Worm (Caenorhabditis elegans) whole organism, young adult: ENCODE measurements around the gene sup-35.

Source experiments
- B0035.1 ChIP-seq: sonication (generic microtip); optimal IDR thresholded peaks from 2 replicates; lab custom pipeline; 2016; ENCODE audit warnings: missing genetic modification characterization, mild to moderate bottlenecking, missing compliant biosample characterization, missing genotype, missing genetic modification reagents
- F55B11.4 ChIP-seq: sonication (generic microtip); optimal IDR thresholded peaks from 2 replicates; lab custom pipeline; 2016; ENCODE audit warnings: missing compliant biosample characterization, missing genetic modification characterization, borderline replicate concordance; ENCODE audit not compliant: insufficient read depth
- Y79H2A.3 ChIP-seq: fragments of 200-800 bp; sonication (Bioruptor generic); conservative IDR thresholded peaks from 2 replicates; pipeline ENCODE4 v1.3.6; 2022; ENCODE audit warnings: missing genetic modification reagents, missing genetic modification characterization, missing compliant biosample characterization
- efl-1 ChIP-seq: fragments of 150-350 bp; optimal IDR thresholded peaks from 2 replicates; lab custom pipeline; 2014; ENCODE audit warnings: missing biosample characterization, missing genetic modification reagents, missing genetic modification characterization
- lin-35 ChIP-seq, 3 experiments: fragments of 150-350 bp in 2 of 3; sonication (generic microtip) in 1 of 3; optimal IDR thresholded peaks; 2 replicates each; lab custom pipeline; 2014 to 2018; ENCODE audit warnings: missing biosample characterization in 3 of 3, missing genetic modification characterization in 3 of 3, missing genetic modification reagents in 3 of 3
- madf-10 ChIP-seq: sonication (generic microtip); optimal IDR thresholded peaks from 2 replicates; lab custom pipeline; 2016; ENCODE audit warnings: mild to moderate bottlenecking, missing genetic modification characterization, missing compliant biosample characterization
- snpc-1.1 ChIP-seq: sonication (generic microtip); optimal IDR thresholded peaks from 2 replicates; lab custom pipeline; 2017; ENCODE audit warnings: missing genetic modification characterization, mild to moderate bottlenecking, missing compliant biosample characterization, antibody characterized with exemption, moderate library complexity, missing genotype, missing genetic modification reagents; ENCODE audit not compliant: insufficient read depth
- tbp1 ChIP-seq: fragments of 200-800 bp; sonication (Bioruptor generic); optimal IDR thresholded peaks from 2 replicates; lab custom pipeline; 2018; ENCODE audit warnings: mild to moderate bottlenecking, missing genetic modification characterization, missing compliant biosample characterization
- zfh-2 ChIP-seq: fragments of 200-800 bp; sonication (Bioruptor generic); conservative IDR thresholded peaks from 2 replicates; pipeline ENCODE4 v1.3.6; 2022; ENCODE audit warnings: missing genetic modification reagents, missing genetic modification characterization, missing compliant biosample characterization
- ztf-25 ChIP-seq: fragments of 200-800 bp; sonication (Bioruptor generic); IDR thresholded peaks from 2 replicates; pipeline ENCODE4 v1.3.6; 2022; ENCODE audit warnings: missing genetic modification reagents, missing genetic modification characterization, missing compliant biosample characterization

DNA sequence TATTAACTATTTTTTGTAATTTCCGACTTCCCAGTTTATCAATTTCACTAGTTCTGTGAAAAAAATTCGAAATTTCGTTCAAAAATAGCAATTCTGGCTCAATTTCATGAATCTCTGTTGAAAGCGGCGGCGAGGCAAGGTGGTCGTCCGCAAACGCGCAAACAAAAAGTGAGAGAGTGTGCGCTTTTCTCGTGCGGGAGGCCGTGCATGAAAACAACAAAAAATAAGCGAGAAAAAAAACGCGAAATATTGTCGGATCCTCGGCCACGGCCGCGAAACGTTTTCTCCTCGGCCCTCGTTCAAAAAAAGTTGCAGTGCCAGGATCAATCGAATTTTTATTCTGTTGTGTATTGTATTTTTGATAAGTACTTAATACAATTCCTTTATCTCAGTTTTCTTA, 6.3 kb downstream of the sup-35 start:
- peak; percentile 18 for TF ChIP-seq tbp1 (GFP tag; lab: Kevin White, UChicago)
- peak; percentile 9 for TF ChIP-seq madf-10 (tag; lab: Kevin White, UChicago)
- no peak for TF ChIP-seq Y79H2A.3 (GFP tag; lab: Robert Waterston, UW)
- TF ChIP-seq snpc-1.1: no peak
- TF ChIP-seq F55B11.4 (tag; lab: Kevin White, UChicago): no peak
- peak; percentile 81 for TF ChIP-seq zfh-2
- TF ChIP-seq efl-1 (GFP tag; lab: Kevin White, UChicago): no peak
- TF ChIP-seq ztf-25 (GFP tag; lab: Robert Waterston, UW): 0 out of 2 replicates have a peak, but pooled peaks have one; percentile 41
- TF ChIP-seq lin-35 (GFP tag; optimal IDR thresholded peaks at IDR 0.05; lab: Kevin White, UChicago): peak in 1 of 3 experiments; percentile 11
- TF ChIP-seq B0035.1 (tag; lab: Kevin White, UChicago): no peak
